Fruit fly (Drosophila melanogaster): ENCODE results near the gene CG31301.

Gene CG31301

DNA sequence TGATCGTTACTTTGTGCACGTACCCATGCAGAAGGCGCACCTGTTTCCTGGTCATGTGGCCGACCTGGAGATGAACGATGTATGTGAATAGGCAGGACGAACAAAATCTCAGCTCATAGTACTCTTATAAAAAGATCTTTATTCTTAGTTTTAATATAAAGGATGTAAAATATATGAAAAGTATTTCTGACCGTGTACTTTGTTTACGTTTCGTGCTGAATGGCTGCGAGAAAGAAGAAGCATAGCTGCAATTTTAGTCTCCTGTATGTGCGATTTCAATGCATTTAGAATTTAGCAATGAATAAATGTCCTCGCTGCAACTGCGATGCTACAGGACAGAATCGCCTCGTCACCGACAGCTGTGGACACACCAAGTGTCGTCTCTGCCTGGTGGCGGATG lies 1.8 kb downstream of the CG31301 start, which contains the start of the genes CG42726 and CG42727 (continued):
- TF ChIP-seq CG1603 (tag; optimal IDR thresholded peaks at IDR 0.05) = peak; percentile 45
- no peak for TF ChIP-seq shn (GFP tag; optimal IDR thresholded peaks at IDR 0.05)
- peak; percentile 30 for TF ChIP-seq caup (GFP tag; optimal IDR thresholded peaks at IDR 0.05; ENCODE audit: severe bottlenecking)
- TF ChIP-seq Pdp1 (GFP tag; optimal IDR thresholded peaks at IDR 0.05) = peak in 1 of 2 experiments; percentile 31
- no peak for TF ChIP-seq CG10274 (GFP tag; optimal IDR thresholded peaks at IDR 0.05)
- peak; percentile 36 for TF ChIP-seq nmo (GFP tag; optimal IDR thresholded peaks at IDR 0.05)
- no peak for TF ChIP-seq chn (GFP tag; optimal IDR thresholded peaks at IDR 0.05)
- TF ChIP-seq CG15696 (tag; optimal IDR thresholded peaks at IDR 0.05) = peak; percentile 1
- peak; percentile 16; the same call in 1 of the 2 replicates for TF ChIP-seq E2f2 (GFP tag; IDR thresholded peaks at IDR 0.05)
- TF ChIP-seq CG11560 (tag; IDR thresholded peaks at IDR 0.05) = no peak
- no peak for TF ChIP-seq scrt (GFP tag; optimal IDR thresholded peaks at IDR 0.05)
- no peak for TF ChIP-seq hb (GFP tag; IDR thresholded peaks at IDR 0.05; ENCODE audit: partially characterized antibody)
- TF ChIP-seq Meics (GFP tag; optimal IDR thresholded peaks at IDR 0.05) = peak; percentile 11
- peak; percentile 14; the same call in 1 of the 3 replicates for TF ChIP-seq tgo (GFP tag; IDR thresholded peaks at IDR 0.05)
- TF ChIP-seq CG13296 (GFP tag; optimal IDR thresholded peaks at IDR 0.05) = no peak
- TF ChIP-seq CG9609 (GFP tag; optimal IDR thresholded peaks at IDR 0.05) = no peak
- TF ChIP-seq HLHmδ (GFP tag; optimal IDR thresholded peaks at IDR 0.05) = no peak
- no peak for TF ChIP-seq vnd (GFP tag; IDR thresholded peaks at IDR 0.05; ENCODE audit: partially characterized antibody)
- no peak for TF ChIP-seq trh (GFP tag; optimal IDR thresholded peaks at IDR 0.05)
- TF ChIP-seq onecut (GFP tag; IDR thresholded peaks at IDR 0.05) = no peak
- peak in 1 of 3 experiments; percentile 17 for TF ChIP-seq lola (GFP tag; optimal IDR thresholded peaks at IDR 0.05)
- peak; percentile 16 for TF ChIP-seq vfl (GFP tag; optimal IDR thresholded peaks at IDR 0.05)
- peak; percentile 38; the same call in 1 of the 2 replicates for TF ChIP-seq CG6689 (GFP tag; IDR thresholded peaks at IDR 0.05)
- TF ChIP-seq Doc3 (GFP tag; IDR thresholded peaks at IDR 0.05; ENCODE audit: partially characterized antibody) = no peak
- TF ChIP-seq Xrp1 (GFP tag; IDR thresholded peaks at IDR 0.05) = peak; percentile 37; the same call in 1 of the 2 replicates
- TF ChIP-seq vvl (GFP tag; IDR thresholded peaks at IDR 0.05) = 0 out of 2 replicates have a peak, but pooled peaks have one; percentile 34
- no peak for TF ChIP-seq Dad (GFP tag; optimal IDR thresholded peaks at IDR 0.05)
- no peak for TF ChIP-seq CG2202 (tag; optimal IDR thresholded peaks at IDR 0.05)
- TF ChIP-seq lab (GFP tag; optimal IDR thresholded peaks at IDR 0.05) = no peak
- TF ChIP-seq CG3847 (GFP tag; IDR thresholded peaks at IDR 0.05) = peak; percentile 18; the same call in 1 of the 2 replicates
- TF ChIP-seq Usf (GFP tag; optimal IDR thresholded peaks at IDR 0.05) = no peak
- TF ChIP-seq pan (optimal IDR thresholded peaks at IDR 0.05) = no peak
- peak in 1 of 2 experiments; percentile 48 for TF ChIP-seq pan (GFP tag; optimal IDR thresholded peaks at IDR 0.05 in 1 of 2, IDR thresholded peaks at IDR 0.05 in 1 of 2)
- TF ChIP-seq esg (GFP tag; conservative IDR thresholded peaks at IDR 0.05) = 0 out of 2 replicates have a peak, but pooled peaks have one; percentile 19
- TF ChIP-seq CG12104 (GFP tag; optimal IDR thresholded peaks at IDR 0.05) = no peak
- no peak for TF ChIP-seq jigr1 (GFP tag; IDR thresholded peaks at IDR 0.05)
- peak; percentile 2 for TF ChIP-seq CG3838 (GFP tag; optimal IDR thresholded peaks at IDR 0.05)
- no peak for TF ChIP-seq CG1792 (GFP tag; optimal IDR thresholded peaks at IDR 0.05)
- no peak for TF ChIP-seq CG8089 (GFP tag; optimal IDR thresholded peaks at IDR 0.05)
- TF ChIP-seq gcm (GFP tag; optimal IDR thresholded peaks at IDR 0.05) = peak; percentile 7
- TF ChIP-seq zf30C (GFP tag; optimal IDR thresholded peaks at IDR 0.05) = peak; percentile 96
- TF ChIP-seq CG1647 (GFP tag; optimal IDR thresholded peaks at IDR 0.05) = peak; percentile 1
- TF ChIP-seq CG10431 (GFP tag; optimal IDR thresholded peaks at IDR 0.05) = no peak
- TF ChIP-seq CG15514 (GFP tag; optimal IDR thresholded peaks at IDR 0.05) = no peak
- 0 out of 2 replicates have a peak, but pooled peaks have one; percentile 13 for TF ChIP-seq E2f1 (GFP tag; IDR thresholded peaks at IDR 0.05)
- no peak for TF ChIP-seq CG7357 (GFP tag; IDR thresholded peaks at IDR 0.05)
- peak; percentile 62 for TF ChIP-seq CG14014 (GFP tag; IDR thresholded peaks at IDR 0.05)
- TF ChIP-seq hkb (optimal IDR thresholded peaks at IDR 0.05) = no peak
- TF ChIP-seq hkb (GFP tag; IDR thresholded peaks at IDR 0.05) = 0 out of 2 replicates have a peak, but pooled peaks have one; percentile 40
- peak; percentile 37 for TF ChIP-seq Xbp1 (GFP tag; optimal IDR thresholded peaks at IDR 0.05)
